Worm (Caenorhabditis elegans) whole organism, young adult: ENCODE data around the gene F22E5.8.
"Not testable (repeated sequence)": the region's sequence is repeated elsewhere in the genome, so short reads cannot be mapped to it uniquely, and the experiment has no call there.

Experiments
- bed-1 ChIP-seq: fragments of 200-800 bp; sonication (Bioruptor generic); IDR thresholded peaks from 2 replicates; pipeline ENCODE4 v1.3.6; 2022; ENCODE audit warnings: missing genetic modification reagents, missing genetic modification characterization, missing compliant biosample characterization
- egrh-3 ChIP-seq: fragments of 200-800 bp; sonication (Bioruptor generic); IDR thresholded peaks from 2 replicates; pipeline ENCODE4 v1.3.6; 2022; ENCODE audit warnings: missing genetic modification reagents, missing genetic modification characterization, missing compliant biosample characterization
- hmg-20 ChIP-seq: fragments of 200-800 bp; sonication (Bioruptor generic); IDR thresholded peaks from 2 replicates; pipeline ENCODE4 v1.3.6; 2022; ENCODE audit warnings: missing genetic modification reagents, missing genetic modification characterization, missing compliant biosample characterization
- rec-8 ChIP-seq, 2 experiments: sonication (generic microtip); optimal IDR thresholded peaks; 2 replicates each; lab custom pipeline; 2016; ENCODE audit warnings: mild to moderate bottlenecking in 2 of 2, missing genetic modification characterization in 2 of 2, missing genetic modification reagents in 2 of 2, missing genotype in 2 of 2, missing biosample characterization in 1 of 2, missing compliant biosample characterization in 1 of 2, moderate library complexity in 1 of 2
- snpc-1.1 ChIP-seq: sonication (generic microtip); optimal IDR thresholded peaks from 2 replicates; lab custom pipeline; 2017; ENCODE audit warnings: missing genetic modification characterization, mild to moderate bottlenecking, missing compliant biosample characterization, antibody characterized with exemption, moderate library complexity, missing genotype, missing genetic modification reagents; ENCODE audit not compliant: insufficient read depth
- snpc-4 ChIP-seq, 5 experiments: fragments of 150-350 bp in 1 of 5; sonication (generic microtip) in 4 of 5; optimal IDR thresholded peaks; 2 replicates each; lab custom pipeline; 2014 to 2018; ENCODE audit warnings: missing genetic modification characterization in 5 of 5, missing biosample characterization in 3 of 5, antibody characterized with exemption in 2 of 5, mild to moderate bottlenecking in 2 of 5, missing compliant biosample characterization in 2 of 5, missing genotype in 2 of 5, moderate library complexity in 2 of 5, missing genetic modification reagents in 1 of 5
- tlf-1 ChIP-seq: fragments of 200-800 bp; sonication (Bioruptor generic); optimal IDR thresholded peaks from 2 replicates; lab custom pipeline; 2018; ENCODE audit warnings: mild to moderate bottlenecking, missing genetic modification characterization, missing compliant biosample characterization
- unc-130 ChIP-seq: sonication (generic microtip); optimal IDR thresholded peaks from 2 replicates; lab custom pipeline; 2016; ENCODE audit warnings: missing genetic modification reagents, missing genetic modification characterization, missing compliant biosample characterization
- ztf-6 ChIP-seq: fragments of 200-800 bp; sonication (Bioruptor generic); IDR thresholded peaks from 2 replicates; pipeline ENCODE4 v1.3.6; 2022; ENCODE audit warnings: missing genetic modification reagents, missing genetic modification characterization, missing compliant biosample characterization

ce11 chrII:2672320-2672719 lies 32.5 kb downstream of the F22E5.8 start, which contains the start of gene sri-57:
- not testable (repeated sequence) for TF ChIP-seq egrh-3; rec-8 (tag; optimal IDR thresholded peaks at IDR 0.05; lab: Kevin White, UChicago); snpc-4 (GFP tag; optimal IDR thresholded peaks at IDR 0.05; lab: Kevin White, UChicago); snpc-4 (tag; optimal IDR thresholded peaks at IDR 0.05; lab: Kevin White, UChicago); hmg-20 (GFP tag; lab: Robert Waterston, UW); unc-130; tlf-1 (GFP tag; lab: Kevin White, UChicago); bed-1 (GFP tag; lab: Robert Waterston, UW); snpc-1.1 (tag; lab: Kevin White, UChicago); ztf-6 (GFP tag; lab: Robert Waterston, UW)
